Fruit fly (Drosophila melanogaster) whole organism, pupa: ENCODE measurements around the gene twf.

ENCODE experiments used
- CG32121 ChIP-seq: fragments of 200-800 bp; sonication (Bioruptor generic); IDR thresholded peaks from 2 replicates; pipeline ENCODE4 v1.3.6; 2022; ENCODE audit warnings: missing biosample characterization, missing genetic modification characterization
- CG9948 ChIP-seq: fragments of 200-800 bp; sonication (Bioruptor generic); optimal IDR thresholded peaks from 2 replicates; lab custom pipeline; 2018; ENCODE audit warnings: missing biosample characterization, mild to moderate bottlenecking, missing genetic modification characterization, moderate library complexity
- Ets98B ChIP-seq: fragments of 200-800 bp; sonication (Bioruptor generic); IDR thresholded peaks from 2 replicates; pipeline ENCODE4 v1.3.6; 2022; ENCODE audit warnings: missing biosample characterization, missing genetic modification characterization
- Pif1A ChIP-seq: fragments of 200-800 bp; sonication (Bioruptor generic); optimal IDR thresholded peaks from 3 replicates; lab custom pipeline; 2016; ENCODE audit warnings: missing biosample characterization, missing genetic modification characterization
- Pif1B ChIP-seq: fragments of 200-800 bp; sonication (Bioruptor generic); optimal IDR thresholded peaks from 3 replicates; lab custom pipeline; 2016; ENCODE audit warnings: missing biosample characterization, missing genetic modification characterization
- Snoo ChIP-seq: fragments of 200-800 bp; sonication (Bioruptor generic); optimal IDR thresholded peaks from 3 replicates; lab custom pipeline; 2017; ENCODE audit warnings: missing biosample characterization, mild to moderate bottlenecking, missing genetic modification characterization, inconsistent platforms
- rn ChIP-seq: fragments of 200-800 bp; sonication (Bioruptor generic); IDR thresholded peaks from 2 replicates; pipeline ENCODE4 v1.3.6; 2022; ENCODE audit warnings: missing biosample characterization, missing genetic modification characterization

DNA sequence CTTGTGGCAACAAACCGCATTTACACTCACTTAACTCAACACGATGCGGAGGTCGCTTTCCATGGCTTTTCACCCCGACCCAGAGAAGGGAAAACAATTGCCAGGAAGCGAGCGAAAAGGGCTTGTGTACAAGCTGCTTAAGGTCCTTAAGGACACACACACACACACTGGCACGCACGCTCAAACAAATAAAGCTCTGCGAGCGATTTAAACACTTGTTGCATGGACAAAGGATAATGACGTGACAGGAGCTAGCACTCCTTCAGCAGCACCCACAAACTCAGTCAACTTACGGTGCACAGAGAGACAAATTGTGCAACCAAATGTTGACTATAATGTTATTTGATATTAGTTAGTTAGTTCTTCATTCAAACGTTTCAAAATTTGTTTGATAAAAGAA is 36.9 kb upstream of the twf start:
- no peak for TF ChIP-seq Ets98B (GFP tag; lab: Robert Waterston, UW)
- TF ChIP-seq CG9948 (tag; lab: Kevin White, UChicago): no peak
- TF ChIP-seq Snoo (tag; lab: Kevin White, UChicago): no peak
- TF ChIP-seq Pif1A (GFP tag; lab: Kevin White, UChicago): no peak
- TF ChIP-seq rn (GFP tag; lab: Robert Waterston, UW): no peak
- no peak for TF ChIP-seq Pif1B (GFP tag; lab: Kevin White, UChicago)
- TF ChIP-seq CG32121 (GFP tag; lab: Robert Waterston, UW): no peak
